Worm (Caenorhabditis elegans) whole organism, L1 larva: ENCODE results near the gene C28F5.1.
A peak's percentile ranks its signal among the peaks of the same experiment; 100 is the strongest.

Source experiments
- C04F5.9 ChIP-seq: sonication (generic microtip); optimal IDR thresholded peaks from 2 replicates; lab custom pipeline; 2016; ENCODE audit warnings: missing genetic modification characterization, missing compliant biosample characterization
- C16A3.4 ChIP-seq: fragments of 150-350 bp; optimal IDR thresholded peaks from 2 replicates; lab custom pipeline; 2014; ENCODE audit warnings: missing biosample characterization, missing genetic modification characterization
- C34B4.2 ChIP-seq: sonication (generic microtip); optimal IDR thresholded peaks from 2 replicates; lab custom pipeline; 2017; ENCODE audit warnings: mild to moderate bottlenecking, missing genetic modification characterization, missing compliant biosample characterization
- blmp-1 ChIP-seq: fragments of 150-350 bp; optimal IDR thresholded peaks from 2 replicates; lab custom pipeline; 2014; ENCODE audit warnings: missing biosample characterization, missing genetic modification characterization
- ceh-63 ChIP-seq: fragments of 200-800 bp; sonication (Bioruptor generic); optimal IDR thresholded peaks from 2 replicates; lab custom pipeline; 2018; ENCODE audit warnings: mild to moderate bottlenecking, missing genetic modification characterization, missing compliant biosample characterization
- ceh-8 ChIP-seq: fragments of 200-800 bp; sonication (Bioruptor generic); optimal IDR thresholded peaks from 2 replicates; lab custom pipeline; 2018; ENCODE audit warnings: mild to moderate bottlenecking, missing genetic modification characterization, moderate library complexity, missing compliant biosample characterization
- ceh-82 ChIP-seq, 3 experiments: fragments of 150-350 bp in 1 of 3; sonication (generic microtip) in 2 of 3; optimal IDR thresholded peaks; 2 replicates each; lab custom pipeline; 2014 to 2017; ENCODE audit warnings: missing biosample characterization in 3 of 3, missing genetic modification characterization in 3 of 3
- ceh-88 ChIP-seq: fragments of 200-800 bp; sonication (Bioruptor generic); IDR thresholded peaks from 2 replicates; pipeline ENCODE4 v1.3.6; 2022; ENCODE audit warnings: missing genetic modification characterization, missing compliant biosample characterization
- dpl-1 ChIP-seq, 3 experiments: fragments of 150-350 bp in 2 of 3; sonication (generic microtip) in 1 of 3; optimal IDR thresholded peaks; 2 replicates each; lab custom pipeline; 2014 to 2017; ENCODE audit warnings: missing biosample characterization in 3 of 3, missing genetic modification characterization in 3 of 3, missing genetic modification reagents in 3 of 3
- efl-1 ChIP-seq, 4 experiments: fragments of 150-350 bp; optimal IDR thresholded peaks in 3 of 4; peaks in 1 of 4; 1 replicate in 1 of 4; 2 replicates in 3 of 4; lab custom pipeline; 2014; ENCODE audit warnings: missing biosample characterization in 2 of 4, missing genetic modification characterization in 2 of 4, missing genetic modification reagents in 2 of 4
- efl-3 ChIP-seq: fragments of 200-800 bp; sonication (Bioruptor generic); optimal IDR thresholded peaks from 2 replicates; lab custom pipeline; 2018; ENCODE audit warnings: mild to moderate bottlenecking, missing genetic modification characterization, missing compliant biosample characterization
- egl-13 ChIP-seq: sonication (generic microtip); optimal IDR thresholded peaks from 2 replicates; lab custom pipeline; 2016; ENCODE audit warnings: missing genotype, missing genetic modification reagents, missing genetic modification characterization, missing compliant biosample characterization
- elt-2 ChIP-seq: sonication (generic microtip); optimal IDR thresholded peaks from 2 replicates; lab custom pipeline; 2016; ENCODE audit warnings: missing genetic modification characterization, mild to moderate bottlenecking, inconsistent platforms, missing compliant biosample characterization, missing genetic modification reagents
- elt-3 ChIP-seq, 6 experiments: fragments of 150-350 bp in 1 of 6; sonication (generic microtip); optimal IDR thresholded peaks; 2 replicates each; lab custom pipeline; 2017 to 2018; ENCODE audit warnings: missing biosample characterization in 6 of 6, missing genetic modification characterization in 6 of 6, inconsistent platforms in 1 of 6
- fkh-8 ChIP-seq: sonication (generic microtip); optimal IDR thresholded peaks from 2 replicates; lab custom pipeline; 2016; ENCODE audit warnings: mild to moderate bottlenecking, missing genetic modification characterization, missing compliant biosample characterization
- fos-1 ChIP-seq: fragments of 150-350 bp; optimal IDR thresholded peaks from 2 replicates; lab custom pipeline; 2014; ENCODE audit warnings: missing biosample characterization, missing genetic modification characterization
- grh-1 ChIP-seq: fragments of 200-800 bp; sonication (Bioruptor generic); IDR thresholded peaks from 2 replicates; pipeline ENCODE4 v1.3.6; 2022; ENCODE audit warnings: missing genetic modification reagents, missing genetic modification characterization, missing compliant biosample characterization
- hlh-17 ChIP-seq: fragments of 200-800 bp; sonication (Bioruptor generic); optimal IDR thresholded peaks from 2 replicates; lab custom pipeline; 2018; ENCODE audit warnings: missing genetic modification characterization, mild to moderate bottlenecking, missing compliant biosample characterization, moderate library complexity, borderline replicate concordance
- hpl-2 ChIP-seq: fragments of 150-350 bp; optimal IDR thresholded peaks from 2 replicates; lab custom pipeline; 2014; ENCODE audit warnings: missing biosample characterization, missing genetic modification reagents, missing genetic modification characterization
- lin-13 ChIP-seq: fragments of 150-350 bp; optimal IDR thresholded peaks from 2 replicates; lab custom pipeline; 2014; ENCODE audit warnings: missing biosample characterization, missing genetic modification reagents, missing genetic modification characterization
- lin-14 ChIP-seq: fragments of 200-800 bp; sonication (Bioruptor generic); optimal IDR thresholded peaks from 2 replicates; lab custom pipeline; 2018; ENCODE audit warnings: mild to moderate bottlenecking, missing genetic modification characterization, moderate library complexity, missing compliant biosample characterization
- lin-35 ChIP-seq, 2 experiments: fragments of 150-350 bp; optimal IDR thresholded peaks; 2 replicates each; lab custom pipeline; 2014; ENCODE audit warnings: missing biosample characterization in 2 of 2, missing genetic modification characterization in 2 of 2, missing genetic modification reagents in 2 of 2
- lir-3 ChIP-seq: sonication (generic microtip); optimal IDR thresholded peaks from 2 replicates; lab custom pipeline; 2016; ENCODE audit warnings: mild to moderate bottlenecking, missing genetic modification characterization, moderate library complexity, missing compliant biosample characterization; ENCODE audit not compliant: poor library complexity
- lsy-2 ChIP-seq, 2 experiments: fragments of 150-350 bp; optimal IDR thresholded peaks; 2 replicates each; lab custom pipeline; 2014; ENCODE audit warnings: missing biosample characterization in 2 of 2, missing genetic modification characterization in 2 of 2
- mdl-1 ChIP-seq, 2 experiments: fragments of 150-350 bp; optimal IDR thresholded peaks; 2 replicates each; lab custom pipeline; 2014 to 2017; ENCODE audit warnings: missing biosample characterization in 2 of 2, missing genetic modification characterization in 2 of 2, inconsistent platforms in 1 of 2
- mep-1 ChIP-seq: fragments of 150-350 bp; optimal IDR thresholded peaks from 2 replicates; lab custom pipeline; 2014; ENCODE audit warnings: missing biosample characterization, missing genetic modification characterization
- nhr-11 ChIP-seq: fragments of 150-350 bp; optimal IDR thresholded peaks from 2 replicates; lab custom pipeline; 2014; ENCODE audit warnings: missing biosample characterization, missing genetic modification characterization
- nhr-12 ChIP-seq: sonication (generic microtip); optimal IDR thresholded peaks from 2 replicates; lab custom pipeline; 2017; ENCODE audit warnings: missing biosample characterization, missing genetic modification characterization
- nhr-19 ChIP-seq: fragments of 200-800 bp; sonication (Bioruptor generic); conservative IDR thresholded peaks from 2 replicates; pipeline ENCODE4 v1.3.6; 2022; ENCODE audit warnings: missing genetic modification characterization, missing compliant biosample characterization
- nhr-20 ChIP-seq: sonication (generic microtip); optimal IDR thresholded peaks from 2 replicates; lab custom pipeline; 2016; ENCODE audit warnings: mild to moderate bottlenecking, missing genetic modification characterization, missing compliant biosample characterization
- nhr-237 ChIP-seq: fragments of 150-350 bp; optimal IDR thresholded peaks from 2 replicates; lab custom pipeline; 2014; ENCODE audit warnings: missing biosample characterization, missing genetic modification characterization
- nhr-71 ChIP-seq: sonication (generic microtip); optimal IDR thresholded peaks from 2 replicates; lab custom pipeline; 2016; ENCODE audit warnings: mild to moderate bottlenecking, missing genetic modification characterization, moderate library complexity, missing compliant biosample characterization
- nhr-84 ChIP-seq: sonication (generic microtip); optimal IDR thresholded peaks from 2 replicates; lab custom pipeline; 2017; ENCODE audit warnings: missing biosample characterization, missing genetic modification characterization
- nhr-85 ChIP-seq: sonication (generic microtip); peaks from one replicate; lab custom pipeline; 2016; ENCODE audit warnings: missing genetic modification characterization, inconsistent platforms, missing compliant biosample characterization
- nhr-90 ChIP-seq: sonication (generic microtip); optimal IDR thresholded peaks from 2 replicates; lab custom pipeline; 2016; ENCODE audit warnings: mild to moderate bottlenecking, missing genetic modification characterization, missing compliant biosample characterization; ENCODE audit not compliant: poor library complexity
- pax-3 ChIP-seq: fragments of 200-800 bp; sonication (Bioruptor generic); optimal IDR thresholded peaks from 2 replicates; lab custom pipeline; 2018; ENCODE audit warnings: mild to moderate bottlenecking, missing genetic modification characterization, moderate library complexity, missing compliant biosample characterization
- snpc-4 ChIP-seq: fragments of 150-350 bp; optimal IDR thresholded peaks from 2 replicates; lab custom pipeline; 2014; ENCODE audit warnings: missing biosample characterization, missing genetic modification characterization
- sox-4 ChIP-seq: sonication (generic microtip); optimal IDR thresholded peaks from 2 replicates; lab custom pipeline; 2016; ENCODE audit warnings: missing genetic modification characterization, missing compliant biosample characterization
- tbx-2 ChIP-seq: sonication (generic microtip); optimal IDR thresholded peaks from 2 replicates; lab custom pipeline; 2016; ENCODE audit warnings: missing genetic modification characterization, missing compliant biosample characterization
- unc-130 ChIP-seq: fragments of 150-350 bp; optimal IDR thresholded peaks from 2 replicates; lab custom pipeline; 2017; ENCODE audit warnings: missing biosample characterization, missing genetic modification characterization, inconsistent platforms
- unc-86 ChIP-seq: sonication (generic microtip); optimal IDR thresholded peaks from 2 replicates; lab custom pipeline; 2016; ENCODE audit warnings: missing genetic modification characterization, missing compliant biosample characterization
- unc-98 ChIP-seq: fragments of 200-800 bp; sonication (Bioruptor generic); IDR thresholded peaks from 2 replicates; pipeline ENCODE4 v1.3.6; 2022; ENCODE audit warnings: missing genetic modification characterization, missing compliant biosample characterization
- vab-15 ChIP-seq: sonication (generic microtip); optimal IDR thresholded peaks from 2 replicates; lab custom pipeline; 2017; ENCODE audit warnings: missing genotype, mild to moderate bottlenecking, missing genetic modification characterization, missing compliant biosample characterization
- ztf-4 ChIP-seq: fragments of 150-350 bp; optimal IDR thresholded peaks from 2 replicates; lab custom pipeline; 2014; ENCODE audit warnings: missing biosample characterization, missing genetic modification characterization

The C28F5.1 gene

ce11 chrII:7528210-7528609 is 23.1 kb downstream of the C28F5.1 start:
- TF ChIP-seq vab-15 (tag; lab: Kevin White, UChicago) (peak; percentile 29), unc-130 (peak; percentile 64), egl-13 (tag; lab: Kevin White, UChicago) (no peak), nhr-20 (tag; lab: Kevin White, UChicago) (peak; percentile 89), nhr-85 (peak; percentile 94), sox-4 (tag; lab: Kevin White, UChicago) (no peak), fkh-8 (no peak), elt-3 (tag; optimal IDR thresholded peaks at IDR 0.05; lab: Kevin White, UChicago) (peak in 2 of 6 experiments; percentile 92 to 95), ztf-4 (peak; percentile 42), lsy-2 (tag; optimal IDR thresholded peaks at IDR 0.05; lab: Kevin White, UChicago) (no peak), ceh-82 (tag; optimal IDR thresholded peaks at IDR 0.05; lab: Kevin White, UChicago) (no peak), efl-3 (GFP tag; lab: Kevin White, UChicago) (no peak), C34B4.2 (tag; lab: Kevin White, UChicago) (no peak), pax-3 (tag; lab: Kevin White, UChicago) (peak; percentile 48), nhr-237 (tag; lab: Kevin White, UChicago) (no peak), ceh-88 (GFP tag; lab: Robert Waterston, UW) (no peak), hpl-2 (GFP tag; lab: Kevin White, UChicago) (no peak), nhr-19 (GFP tag; lab: Robert Waterston, UW) (peak; percentile 81), lin-13 (peak; percentile 3), ceh-8 (no peak), dpl-1 (GFP tag; optimal IDR thresholded peaks at IDR 0.05; lab: Kevin White, UChicago) (peak; percentile 5 to 45 (median 17)), grh-1 (GFP tag; lab: Robert Waterston, UW) (peak; percentile 84), unc-86 (tag; lab: Kevin White, UChicago) (no peak), lin-35 (GFP tag; optimal IDR thresholded peaks at IDR 0.05; lab: Kevin White, UChicago) (peak in 1 of 2 experiments; percentile 82), nhr-11 (no peak), efl-1 (optimal IDR thresholded peaks at IDR 0.05; lab: Kevin White, UChicago) (peak in 1 of 2 experiments; percentile 8), efl-1 (GFP tag; optimal IDR thresholded peaks at IDR 0.05 in 1 of 2; lab: Kevin White, UChicago) (peak in 1 of 2 experiments; percentile 91), nhr-84 (tag; lab: Kevin White, UChicago) (no peak), elt-2 (tag; lab: Kevin White, UChicago) (peak; percentile 96), hlh-17 (GFP tag; lab: Kevin White, UChicago) (no peak), nhr-90 (tag; lab: Kevin White, UChicago) (peak; percentile 82), tbx-2 (tag; lab: Kevin White, UChicago) (peak; percentile 64), lir-3 (tag; lab: Kevin White, UChicago) (peak; percentile 31), mep-1 (tag; lab: Kevin White, UChicago) (peak; percentile 23), snpc-4 (no peak), ceh-63 (no peak), fos-1 (no peak), nhr-71 (tag; lab: Kevin White, UChicago) (peak; percentile 86), nhr-12 (tag; lab: Kevin White, UChicago) (no peak), lin-14 (GFP tag; lab: Kevin White, UChicago) (peak; percentile 71), C16A3.4 (tag; lab: Kevin White, UChicago) (peak; percentile 24), unc-98 (no peak), C04F5.9 (no peak), blmp-1 (peak; percentile 98), mdl-1 (tag; optimal IDR thresholded peaks at IDR 0.05; lab: Kevin White, UChicago) (peak in 1 of 2 experiments; percentile 90)
- TF ChIP-seq, all 84 proteins: peak for 23
